Worm (Caenorhabditis elegans) whole organism, L4 larva: ENCODE measurements around the gene gcy-3.

Experiments used
- F10B5.3 ChIP-seq: sonication (generic microtip); optimal IDR thresholded peaks from 2 replicates; lab custom pipeline; 2016; ENCODE audit warnings: mild to moderate bottlenecking, missing genetic modification characterization, missing compliant biosample characterization
- T20F7.1 ChIP-seq: fragments of 200-800 bp; sonication (Bioruptor generic); optimal IDR thresholded peaks from 2 replicates; lab custom pipeline; 2018; ENCODE audit warnings: mild to moderate bottlenecking, missing genetic modification characterization, missing compliant biosample characterization
- T26A8.4 ChIP-seq: fragments of 200-800 bp; sonication (Bioruptor generic); IDR thresholded peaks from 2 replicates; pipeline ENCODE4 v1.3.6; 2022; ENCODE audit warnings: missing genetic modification characterization, missing compliant biosample characterization
- Y5F2A.4 ChIP-seq: fragments of 200-800 bp; sonication (Bioruptor generic); optimal IDR thresholded peaks from 2 replicates; lab custom pipeline; 2018; ENCODE audit warnings: mild to moderate bottlenecking, missing genetic modification characterization, missing compliant biosample characterization
- ZK546.5 ChIP-seq, 2 experiments: sonication (generic microtip); optimal IDR thresholded peaks; 2 replicates each; lab custom pipeline; 2017; ENCODE audit warnings: missing biosample characterization in 2 of 2, missing genetic modification characterization in 2 of 2
- ama-1 ChIP-seq: fragments of 150-350 bp; optimal IDR thresholded peaks from 2 replicates; lab custom pipeline; 2014; ENCODE audit warnings: inconsistent platforms, mixed read lengths
- ceh-32 ChIP-seq: sonication (generic microtip); optimal IDR thresholded peaks from 2 replicates; lab custom pipeline; 2016; ENCODE audit warnings: mild to moderate bottlenecking, missing genetic modification characterization, missing compliant biosample characterization; ENCODE audit not compliant: poor library complexity
- ceh-44 ChIP-seq: fragments of 200-800 bp; sonication (Bioruptor generic); IDR thresholded peaks from 2 replicates; pipeline ENCODE4 v1.3.6; 2022; ENCODE audit warnings: missing genetic modification reagents, missing genetic modification characterization, missing compliant biosample characterization
- ceh-62 ChIP-seq: sonication (generic microtip); optimal IDR thresholded peaks from 2 replicates; lab custom pipeline; 2017; ENCODE audit warnings: missing biosample characterization, missing genetic modification characterization
- ces-1 ChIP-seq: fragments of 150-350 bp; sonication (generic microtip); optimal IDR thresholded peaks from 4 replicates; lab custom pipeline; 2014; ENCODE audit warnings: missing biosample characterization, missing genetic modification reagents, missing genetic modification characterization
- daf-16 ChIP-seq, 3 experiments: sonication (generic microtip); optimal IDR thresholded peaks; 2 replicates each; lab custom pipeline; 2016 to 2017; ENCODE audit warnings: missing genetic modification characterization in 3 of 3, missing genetic modification reagents in 3 of 3, mild to moderate bottlenecking in 2 of 3, missing compliant biosample characterization in 2 of 3, missing biosample characterization in 1 of 3, moderate library complexity in 1 of 3
- daf-8 ChIP-seq: fragments of 200-800 bp; sonication (Bioruptor generic); IDR thresholded peaks from 2 replicates; pipeline ENCODE4 v1.3.6; 2022; ENCODE audit warnings: missing genetic modification characterization, missing compliant biosample characterization
- dmd-6 ChIP-seq: fragments of 200-800 bp; sonication (Bioruptor generic); IDR thresholded peaks from 2 replicates; pipeline ENCODE4 v1.3.6; 2022; ENCODE audit warnings: missing genetic modification reagents, missing genetic modification characterization, missing compliant biosample characterization
- dmd-8 ChIP-seq: fragments of 200-800 bp; sonication (Bioruptor generic); IDR thresholded peaks from 2 replicates; pipeline ENCODE4 v1.3.6; 2022; ENCODE audit warnings: missing genetic modification characterization, missing compliant biosample characterization
- dve-1 ChIP-seq: sonication (generic microtip); optimal IDR thresholded peaks from 2 replicates; lab custom pipeline; 2017; ENCODE audit warnings: antibody characterized with exemption, mild to moderate bottlenecking, missing genetic modification characterization, missing compliant biosample characterization; ENCODE audit not compliant: insufficient read depth
- egl-27 ChIP-seq: sonication (generic microtip); optimal IDR thresholded peaks from 3 replicates; lab custom pipeline; 2017; ENCODE audit warnings: missing biosample characterization, missing genetic modification reagents, missing genetic modification characterization
- fos-1 ChIP-seq: fragments of 150-350 bp; optimal IDR thresholded peaks from 2 replicates; lab custom pipeline; 2014; ENCODE audit warnings: missing biosample characterization, missing genetic modification characterization
- hif-1 ChIP-seq, 2 experiments: sonication (generic microtip); optimal IDR thresholded peaks; 2 replicates each; lab custom pipeline; 2016 to 2017; ENCODE audit warnings: missing compliant biosample characterization in 2 of 2, missing genetic modification characterization in 2 of 2, missing genetic modification reagents in 2 of 2, missing genotype in 2 of 2, mild to moderate bottlenecking in 1 of 2
- hlh-11 ChIP-seq: fragments of 200-800 bp; sonication (Bioruptor generic); optimal IDR thresholded peaks from 2 replicates; lab custom pipeline; 2018; ENCODE audit warnings: mild to moderate bottlenecking, missing genetic modification characterization, missing compliant biosample characterization
- hlh-30 ChIP-seq: sonication (generic microtip); optimal IDR thresholded peaks from 2 replicates; lab custom pipeline; 2017; ENCODE audit warnings: antibody characterized with exemption, mild to moderate bottlenecking, missing genetic modification characterization, missing compliant biosample characterization; ENCODE audit not compliant: insufficient read depth
- jun-1 ChIP-seq: fragments of 150-350 bp; optimal IDR thresholded peaks from 2 replicates; lab custom pipeline; 2014; ENCODE audit warnings: missing biosample characterization, missing genetic modification reagents, missing genetic modification characterization
- lin-1 ChIP-seq: fragments of 200-800 bp; sonication (Bioruptor generic); IDR thresholded peaks from 2 replicates; pipeline ENCODE4 v1.3.6; 2022; ENCODE audit warnings: missing genetic modification reagents, missing genetic modification characterization, missing compliant biosample characterization
- lin-13 ChIP-seq: fragments of 150-350 bp; optimal IDR thresholded peaks from 2 replicates; lab custom pipeline; 2014; ENCODE audit warnings: missing biosample characterization, missing genetic modification reagents, missing genetic modification characterization
- lin-15B ChIP-seq: fragments of 150-350 bp; sonication (generic microtip); optimal IDR thresholded peaks from 3 replicates; lab custom pipeline; 2014; ENCODE audit warnings: missing biosample characterization, missing genetic modification characterization
- lin-29 ChIP-seq: fragments of 200-800 bp; sonication (Bioruptor generic); IDR thresholded peaks from 2 replicates; pipeline ENCODE4 v1.3.6; 2022; ENCODE audit warnings: missing genetic modification reagents, missing genetic modification characterization, missing compliant biosample characterization
- lsy-2 ChIP-seq, 2 experiments: fragments of 150-350 bp in 1 of 2; sonication (generic microtip) in 1 of 2; optimal IDR thresholded peaks; 2 replicates each; lab custom pipeline; 2014 to 2017; ENCODE audit warnings: missing biosample characterization in 2 of 2, missing genetic modification characterization in 2 of 2
- madf-5 ChIP-seq, 2 experiments: fragments of 200-800 bp; sonication (Bioruptor generic); IDR thresholded peaks; 2 replicates each; pipeline ENCODE4 v1.3.6; 2022; ENCODE audit warnings: missing compliant biosample characterization in 2 of 2, missing genetic modification characterization in 2 of 2
- mdl-1 ChIP-seq, 2 experiments: fragments of 150-350 bp in 1 of 2; sonication (generic microtip) in 1 of 2; optimal IDR thresholded peaks; 2 replicates each; lab custom pipeline; 2014 to 2017; ENCODE audit warnings: missing biosample characterization in 2 of 2, missing genetic modification characterization in 2 of 2
- mep-1 ChIP-seq: fragments of 150-350 bp; sonication (generic microtip); optimal IDR thresholded peaks from 3 replicates; lab custom pipeline; 2014; ENCODE audit warnings: missing biosample characterization, missing genetic modification characterization
- nhr-10 ChIP-seq: fragments of 150-350 bp; optimal IDR thresholded peaks from 2 replicates; lab custom pipeline; 2014; ENCODE audit warnings: missing biosample characterization, missing genetic modification characterization
- nhr-102 ChIP-seq: sonication (generic microtip); optimal IDR thresholded peaks from 2 replicates; lab custom pipeline; 2016; ENCODE audit warnings: mild to moderate bottlenecking, missing genetic modification characterization, moderate library complexity, missing compliant biosample characterization
- nhr-11 ChIP-seq: fragments of 150-350 bp; optimal IDR thresholded peaks from 2 replicates; lab custom pipeline; 2014; ENCODE audit warnings: missing biosample characterization, missing genetic modification characterization
- nhr-28 ChIP-seq: fragments of 150-350 bp; optimal IDR thresholded peaks from 2 replicates; lab custom pipeline; 2014; ENCODE audit warnings: missing biosample characterization, missing genetic modification characterization
- nhr-41 ChIP-seq: fragments of 200-800 bp; sonication (Bioruptor generic); IDR thresholded peaks from 2 replicates; pipeline ENCODE4 v1.3.6; 2022; ENCODE audit warnings: missing genetic modification reagents, missing genetic modification characterization, missing compliant biosample characterization
- nhr-42 ChIP-seq: fragments of 200-800 bp; sonication (Bioruptor generic); IDR thresholded peaks from 2 replicates; pipeline ENCODE4 v1.3.6; 2022; ENCODE audit warnings: missing genetic modification characterization, missing compliant biosample characterization
- nhr-6 ChIP-seq: fragments of 150-350 bp; optimal IDR thresholded peaks from 2 replicates; lab custom pipeline; 2014; ENCODE audit warnings: missing biosample characterization, missing genetic modification characterization
- pha-4 ChIP-seq, 2 experiments: fragments of 150-350 bp in 1 of 2; fragments of 200-800 bp in 1 of 2; sonication (Bioruptor generic) in 1 of 2; IDR thresholded peaks in 1 of 2; optimal IDR thresholded peaks in 1 of 2; 2 replicates each; pipeline versions ENCODE4 v1.3.6 to Lab custom; 2014 to 2022; ENCODE audit warnings: missing genetic modification characterization in 2 of 2, missing genetic modification reagents in 2 of 2, missing biosample characterization in 1 of 2, missing compliant biosample characterization in 1 of 2
- php-3 ChIP-seq: fragments of 200-800 bp; sonication (Bioruptor generic); IDR thresholded peaks from 2 replicates; pipeline ENCODE4 v1.3.6; 2022; ENCODE audit warnings: missing genetic modification reagents, missing genetic modification characterization, missing compliant biosample characterization
- pqm-1 ChIP-seq: sonication (generic microtip); optimal IDR thresholded peaks from 2 replicates; lab custom pipeline; 2017; ENCODE audit warnings: missing biosample characterization, missing genetic modification characterization
- rbr-2 ChIP-seq: sonication (generic microtip); optimal IDR thresholded peaks from 2 replicates; lab custom pipeline; 2016; ENCODE audit warnings: missing genotype, missing genetic modification characterization, missing compliant biosample characterization
- sdz-12 ChIP-seq: fragments of 200-800 bp; sonication (Bioruptor generic); optimal IDR thresholded peaks from 2 replicates; lab custom pipeline; 2018; ENCODE audit warnings: mild to moderate bottlenecking, missing genetic modification characterization, missing compliant biosample characterization
- snpc-4 ChIP-seq: fragments of 150-350 bp; optimal IDR thresholded peaks from 2 replicates; lab custom pipeline; 2014; ENCODE audit warnings: missing biosample characterization, missing genetic modification characterization
- spr-1 ChIP-seq: sonication (generic microtip); optimal IDR thresholded peaks from 2 replicates; lab custom pipeline; 2016; ENCODE audit warnings: mild to moderate bottlenecking, missing genetic modification characterization, missing compliant biosample characterization
- tra-1 ChIP-seq: fragments of 200-800 bp; sonication (Bioruptor generic); IDR thresholded peaks from 2 replicates; pipeline ENCODE4 v1.3.6; 2022; ENCODE audit warnings: missing genetic modification reagents, missing genetic modification characterization, missing compliant biosample characterization
- unc-39 ChIP-seq: sonication (generic microtip); optimal IDR thresholded peaks from 2 replicates; lab custom pipeline; 2017; ENCODE audit warnings: missing biosample characterization, missing genetic modification characterization
- unc-62 ChIP-seq, 3 experiments: fragments of 150-350 bp in 1 of 3; sonication (generic microtip); optimal IDR thresholded peaks in 2 of 3; peaks in 1 of 3; 1 replicate in 1 of 3; 2 replicates in 2 of 3; lab custom pipeline; 2014 to 2017; ENCODE audit warnings: missing biosample characterization in 3 of 3, missing genetic modification characterization in 3 of 3, missing genetic modification reagents in 3 of 3, missing genotype in 1 of 3
- zfp-2 ChIP-seq: sonication (generic microtip); optimal IDR thresholded peaks from 2 replicates; lab custom pipeline; 2016; ENCODE audit warnings: mild to moderate bottlenecking, missing genetic modification characterization, missing compliant biosample characterization

Gene gcy-3

DNA sequence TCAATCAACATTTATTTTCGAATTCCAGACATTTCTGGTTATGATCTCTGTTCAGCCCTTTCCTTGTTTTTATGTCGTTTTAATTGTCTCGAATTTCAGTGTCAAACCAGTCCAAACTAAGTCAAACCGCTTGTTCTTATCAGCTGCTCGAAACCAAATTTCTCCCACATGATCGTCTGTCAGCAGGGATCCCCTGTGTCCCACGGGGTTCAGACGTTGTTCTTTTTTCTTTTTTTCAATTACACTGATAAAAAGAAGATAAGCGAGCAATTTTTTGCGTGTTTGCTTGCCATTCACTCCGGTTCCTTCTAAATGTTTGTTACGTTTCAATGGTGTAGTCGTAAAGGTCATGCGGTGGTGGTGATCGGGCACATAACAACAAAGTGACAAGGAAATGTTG is 5.1 kb downstream of the gcy-3 start (continued):
- no peak for TF ChIP-seq nhr-41 (GFP tag; lab: Robert Waterston, UW)
- TF ChIP-seq hlh-11 (tag; lab: Kevin White, UChicago) = peak; percentile 87
- no peak for TF ChIP-seq ZK546.5 (tag; optimal IDR thresholded peaks at IDR 0.05; lab: Kevin White, UChicago)
- TF ChIP-seq dve-1 (tag; lab: Kevin White, UChicago) = peak; percentile 91
- TF ChIP-seq F10B5.3 = no peak
- TF ChIP-seq lin-13 (GFP tag; lab: Kevin White, UChicago) = no peak
- TF ChIP-seq egl-27 (tag; lab: Kevin White, UChicago) = no peak
- no peak for TF ChIP-seq spr-1
- peak; percentile 91 for TF ChIP-seq nhr-6 (tag; lab: Kevin White, UChicago)
- no peak for TF ChIP-seq zfp-2
- TF ChIP-seq ama-1 (lab: Kevin White, UChicago) = no peak
- no peak for TF ChIP-seq hif-1 (tag; optimal IDR thresholded peaks at IDR 0.05; lab: Kevin White, UChicago)
- TF ChIP-seq madf-5 (GFP tag; IDR thresholded peaks at IDR 0.05; lab: Robert Waterston, UW) = no peak
- TF ChIP-seq php-3 (GFP tag; lab: Robert Waterston, UW) = peak; percentile 74
- TF ChIP-seq ceh-32 (tag; lab: Kevin White, UChicago) = no peak
- no peak for TF ChIP-seq Y5F2A.4 (GFP tag; lab: Kevin White, UChicago)
- TF ChIP-seq ces-1 = no peak
- TF ChIP-seq ceh-62 (tag; lab: Kevin White, UChicago) = no peak
- TF ChIP-seq dmd-8 (GFP tag; lab: Robert Waterston, UW) = no peak

DNA sequence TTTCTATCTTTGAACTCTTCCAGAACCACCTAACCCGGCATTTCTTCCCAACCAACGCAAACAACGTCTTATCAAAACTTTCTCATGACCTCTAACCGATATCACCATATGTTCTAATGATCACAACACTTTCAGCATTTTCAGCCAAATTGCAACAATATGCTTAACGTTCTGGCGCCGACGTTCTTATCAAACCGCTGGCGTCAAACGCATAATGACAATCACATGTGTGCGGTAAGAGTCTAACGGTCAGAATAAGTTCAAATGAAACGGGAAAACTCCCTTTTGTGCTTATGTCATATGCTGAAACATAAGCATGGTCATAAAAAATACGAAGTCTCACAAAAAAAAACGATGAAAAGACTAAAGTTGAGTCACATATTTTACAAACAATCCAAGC is 6.2 kb downstream of the gcy-3 start:
- TF ChIP-seq jun-1 (tag; lab: Kevin White, UChicago) (peak; percentile 53), lin-13 (GFP tag; lab: Kevin White, UChicago) (no peak), mep-1 (tag; lab: Kevin White, UChicago) (peak; percentile 60), nhr-6 (tag; lab: Kevin White, UChicago) (no peak), T20F7.1 (GFP tag; lab: Kevin White, UChicago) (peak; percentile 55), daf-8 (GFP tag; lab: Robert Waterston, UW) (no peak), madf-5 (GFP tag; IDR thresholded peaks at IDR 0.05; lab: Robert Waterston, UW) (no peak), lin-15B (tag; lab: Kevin White, UChicago) (no peak), ces-1 (no peak), mdl-1 (tag; optimal IDR thresholded peaks at IDR 0.05; lab: Kevin White, UChicago) (peak in 1 of 2 experiments; percentile 25), T26A8.4 (GFP tag; lab: Robert Waterston, UW) (no peak), php-3 (GFP tag; lab: Robert Waterston, UW) (peak; percentile 91), nhr-28 (tag; lab: Kevin White, UChicago) (peak; percentile 92), pha-4 (GFP tag; IDR thresholded peaks at IDR 0.05; lab: Robert Waterston, UW) (no peak), pha-4 (tag; optimal IDR thresholded peaks at IDR 0.05; lab: Kevin White, UChicago) (peak; percentile 44), tra-1 (GFP tag; lab: Robert Waterston, UW) (peak; percentile 88), nhr-102 (peak; percentile 83), hlh-11 (tag; lab: Kevin White, UChicago) (peak; percentile 95), sdz-12 (GFP tag; lab: Kevin White, UChicago) (no peak), nhr-11 (tag; lab: Kevin White, UChicago) (peak; percentile 12), unc-62 (GFP tag; optimal IDR thresholded peaks at IDR 0.05 in 1 of 2; lab: Kevin White, UChicago) (peak in 1 of 2 experiments; percentile 62), unc-62 (tag; optimal IDR thresholded peaks at IDR 0.05; lab: Kevin White, UChicago) (no peak), daf-16 (GFP tag; optimal IDR thresholded peaks at IDR 0.05; lab: Kevin White, UChicago) (peak in 1 of 2 experiments; percentile 49), daf-16 (tag; optimal IDR thresholded peaks at IDR 0.05; lab: Kevin White, UChicago) (peak; percentile 96), lin-1 (peak; percentile 85), ZK546.5 (tag; optimal IDR thresholded peaks at IDR 0.05; lab: Kevin White, UChicago) (no peak), snpc-4 (tag; lab: Kevin White, UChicago) (no peak), unc-39 (tag; lab: Kevin White, UChicago) (no peak), fos-1 (peak; percentile 82), dve-1 (tag; lab: Kevin White, UChicago) (peak; percentile 96), lsy-2 (tag; optimal IDR thresholded peaks at IDR 0.05; lab: Kevin White, UChicago) (peak in 1 of 2 experiments; percentile 41), nhr-42 (GFP tag; lab: Robert Waterston, UW) (no peak), dmd-6 (GFP tag; lab: Robert Waterston, UW) (peak; percentile 98), rbr-2 (tag; lab: Kevin White, UChicago) (no peak), nhr-10 (tag; lab: Kevin White, UChicago) (peak; percentile 24), ceh-44 (GFP tag; lab: Robert Waterston, UW) (no peak), zfp-2 (no peak), spr-1 (no peak), pqm-1 (tag; lab: Kevin White, UChicago) (peak; percentile 81), lin-29 (GFP tag; lab: Robert Waterston, UW) (no peak), hlh-30 (peak; percentile 86)
